Fruit fly (Drosophila melanogaster) whole organism, embryonic: ENCODE measurements around the gene mRpS31.

ENCODE experiments used
- Ada2b ChIP-seq: fragments of 200-800 bp; sonication (Bioruptor generic); IDR thresholded peaks from 2 replicates; pipeline ENCODE4 v1.3.6; 2022; ENCODE audit warnings: missing biosample characterization, missing genetic modification characterization
- Asciz ChIP-seq: fragments of 200-800 bp; sonication (Bioruptor generic); optimal IDR thresholded peaks from 2 replicates; lab custom pipeline; 2017; ENCODE audit warnings: missing biosample characterization, mild to moderate bottlenecking, missing genetic modification characterization, missing genetic modification reagents
- BtbVII ChIP-seq: fragments of 200-800 bp; sonication (Bioruptor generic); optimal IDR thresholded peaks from 3 replicates; lab custom pipeline; 2017; ENCODE audit warnings: missing biosample characterization, mild to moderate bottlenecking, missing genetic modification characterization
- CG10654 ChIP-seq: fragments of 200-800 bp; sonication (Bioruptor generic); optimal IDR thresholded peaks from 2 replicates; lab custom pipeline; 2016; ENCODE audit warnings: missing biosample characterization, missing genetic modification characterization
- CG11695 ChIP-seq: fragments of 200-800 bp; sonication (Bioruptor generic); IDR thresholded peaks from 3 replicates; pipeline ENCODE4 v1.3.6; 2022; ENCODE audit warnings: missing biosample characterization, missing genetic modification characterization
- CG12155 ChIP-seq: fragments of 200-800 bp; sonication (Bioruptor generic); optimal IDR thresholded peaks from 3 replicates; lab custom pipeline; 2016; ENCODE audit warnings: missing biosample characterization, missing genetic modification characterization
- CG13424 ChIP-seq: fragments of 200-800 bp; sonication (Bioruptor generic); optimal IDR thresholded peaks from 2 replicates; lab custom pipeline; 2019; ENCODE audit warnings: missing biosample characterization, mild to moderate bottlenecking, missing genetic modification characterization, moderate library complexity
- CG13775 ChIP-seq: fragments of 200-800 bp; sonication (Bioruptor generic); optimal IDR thresholded peaks from 3 replicates; lab custom pipeline; 2017; ENCODE audit warnings: missing biosample characterization, mild to moderate bottlenecking, missing genetic modification characterization
- CG14860 ChIP-seq: fragments of 200-800 bp; sonication (Bioruptor generic); IDR thresholded peaks from 3 replicates; pipeline ENCODE4 v1.3.6; 2022; ENCODE audit warnings: missing biosample characterization, missing genetic modification characterization; ENCODE audit not compliant: partially characterized antibody
- CG17385 ChIP-seq: fragments of 200-800 bp; sonication (Bioruptor generic); optimal IDR thresholded peaks from 3 replicates; lab custom pipeline; 2018; ENCODE audit warnings: missing biosample characterization, mild to moderate bottlenecking, missing genetic modification characterization
- CG17568 ChIP-seq: fragments of 200-800 bp; sonication (Bioruptor generic); optimal IDR thresholded peaks from 2 replicates; lab custom pipeline; 2018; ENCODE audit warnings: missing biosample characterization, mild to moderate bottlenecking, missing genetic modification characterization, moderate library complexity
- CG17829 ChIP-seq: fragments of 200-800 bp; optimal IDR thresholded peaks from 2 replicates; lab custom pipeline; 2019; ENCODE audit warnings: missing biosample characterization, mild to moderate bottlenecking, missing genetic modification characterization, moderate library complexity
- CG1792 ChIP-seq: fragments of 200-800 bp; sonication (Bioruptor generic); optimal IDR thresholded peaks from 2 replicates; lab custom pipeline; 2016; ENCODE audit warnings: missing biosample characterization, missing genetic modification characterization
- CG2202 ChIP-seq: fragments of 200-800 bp; sonication (Bioruptor generic); optimal IDR thresholded peaks from 2 replicates; lab custom pipeline; 2018; ENCODE audit warnings: missing biosample characterization, mild to moderate bottlenecking, missing genetic modification characterization
- CG30403 ChIP-seq: fragments of 200-800 bp; sonication (Bioruptor generic); optimal IDR thresholded peaks from 3 replicates; lab custom pipeline; 2016; ENCODE audit warnings: missing biosample characterization, missing genetic modification characterization
- CG3065 ChIP-seq: fragments of 200-800 bp; sonication (Bioruptor generic); optimal IDR thresholded peaks from 2 replicates; lab custom pipeline; 2016; ENCODE audit warnings: missing biosample characterization, missing genetic modification characterization
- CG3838 ChIP-seq: fragments of 200-800 bp; sonication (Bioruptor generic); optimal IDR thresholded peaks from 3 replicates; lab custom pipeline; 2016; ENCODE audit warnings: missing biosample characterization, missing genetic modification characterization
- CG4404 ChIP-seq: fragments of 200-800 bp; sonication (Bioruptor generic); IDR thresholded peaks from 2 replicates; pipeline ENCODE4 v1.3.6; 2022; ENCODE audit warnings: missing biosample characterization, missing genetic modification characterization
- CG4707 ChIP-seq: fragments of 200-800 bp; sonication (Bioruptor generic); optimal IDR thresholded peaks from 2 replicates; lab custom pipeline; 2018; ENCODE audit warnings: missing biosample characterization, mild to moderate bottlenecking, missing genetic modification characterization, moderate library complexity
- CG4854 ChIP-seq: fragments of 200-800 bp; sonication (Bioruptor generic); optimal IDR thresholded peaks from 2 replicates; lab custom pipeline; 2016; ENCODE audit warnings: missing biosample characterization, missing genetic modification characterization, inconsistent platforms
- CG7357 ChIP-seq: fragments of 200-800 bp; sonication (Bioruptor generic); IDR thresholded peaks from 3 replicates; pipeline ENCODE4 v1.3.6; 2022; ENCODE audit warnings: missing biosample characterization, missing genetic modification characterization
- CG7839 ChIP-seq: fragments of 200-800 bp; sonication (Bioruptor generic); optimal IDR thresholded peaks from 3 replicates; lab custom pipeline; 2018; ENCODE audit warnings: missing biosample characterization, mild to moderate bottlenecking, missing genetic modification characterization, moderate library complexity
- CG8388 ChIP-seq: fragments of 200-800 bp; sonication (Bioruptor generic); optimal IDR thresholded peaks from 2 replicates; lab custom pipeline; 2019; ENCODE audit warnings: missing biosample characterization, mild to moderate bottlenecking, missing genetic modification characterization, moderate library complexity
- CG8478 ChIP-seq: fragments of >200 bp; optimal IDR thresholded peaks from 2 replicates; lab custom pipeline; 2018
- Doc2 ChIP-seq: fragments of 200-800 bp; sonication (Bioruptor generic); IDR thresholded peaks from 2 replicates; pipeline ENCODE4 v1.3.6; 2022; ENCODE audit warnings: missing biosample characterization, missing genetic modification characterization
- E2f1 ChIP-seq: fragments of 200-800 bp; sonication (Bioruptor generic); IDR thresholded peaks from 2 replicates; pipeline ENCODE4 v1.3.6; 2022; ENCODE audit warnings: missing biosample characterization, missing genetic modification characterization
- HLH54F ChIP-seq: fragments of 200-800 bp; sonication (Bioruptor generic); optimal IDR thresholded peaks from 3 replicates; lab custom pipeline; 2016; ENCODE audit warnings: missing biosample characterization, missing genetic modification characterization
- Lpt ChIP-seq: fragments of >200 bp; optimal IDR thresholded peaks from 2 replicates; lab custom pipeline; 2018; ENCODE audit warnings: missing biosample characterization, missing genetic modification characterization
- Max ChIP-seq: fragments of 200-800 bp; sonication (Bioruptor generic); optimal IDR thresholded peaks from 2 replicates; lab custom pipeline; 2016; ENCODE audit warnings: missing biosample characterization, mild to moderate bottlenecking, missing genetic modification characterization
- NC2β ChIP-seq: fragments of 200-800 bp; sonication (Bioruptor generic); optimal IDR thresholded peaks from 2 replicates; lab custom pipeline; 2016; ENCODE audit warnings: missing biosample characterization, missing genetic modification characterization
- Oli ChIP-seq: fragments of 200-800 bp; sonication (Bioruptor generic); optimal IDR thresholded peaks from 2 replicates; lab custom pipeline; 2018; ENCODE audit warnings: missing biosample characterization, mild to moderate bottlenecking, missing genetic modification characterization, moderate library complexity
- Sox100B ChIP-seq: fragments of 200-800 bp; sonication (Bioruptor generic); optimal IDR thresholded peaks from 3 replicates; lab custom pipeline; 2018; ENCODE audit warnings: missing biosample characterization, mild to moderate bottlenecking, missing genetic modification characterization
- Spps ChIP-seq: fragments of 200-800 bp; sonication (Bioruptor generic); optimal IDR thresholded peaks from 2 replicates; lab custom pipeline; 2018; ENCODE audit warnings: missing biosample characterization, mild to moderate bottlenecking, missing genetic modification characterization
- bbx ChIP-seq: fragments of 200-800 bp; sonication (Bioruptor generic); IDR thresholded peaks from 2 replicates; pipeline ENCODE4 v1.3.6; 2022; ENCODE audit warnings: missing biosample characterization, missing genetic modification characterization; ENCODE audit not compliant: partially characterized antibody
- croc ChIP-seq: fragments of 200-800 bp; sonication (Bioruptor generic); conservative IDR thresholded peaks from 3 replicates; pipeline ENCODE4 v1.3.6; 2022; ENCODE audit warnings: missing biosample characterization, missing genetic modification characterization
- crol ChIP-seq: fragments of 200-800 bp; sonication (Bioruptor generic); IDR thresholded peaks from 2 replicates; pipeline ENCODE4 v1.3.6; 2022; ENCODE audit warnings: missing biosample characterization, missing genetic modification characterization
- crp ChIP-seq, 2 experiments: fragments of 200-800 bp; sonication (Bioruptor generic); optimal IDR thresholded peaks; 2 replicates in 1 of 2; 3 replicates in 1 of 2; lab custom pipeline; 2017; ENCODE audit warnings: missing biosample characterization in 2 of 2, missing genetic modification characterization in 2 of 2, mild to moderate bottlenecking in 1 of 2, moderate library complexity in 1 of 2
- dimm ChIP-seq: fragments of 200-800 bp; sonication (Bioruptor generic); IDR thresholded peaks from 2 replicates; pipeline ENCODE4 v1.3.6; 2022; ENCODE audit warnings: missing biosample characterization, missing genetic modification characterization
- disco-r ChIP-seq: fragments of 200-800 bp; sonication (Bioruptor generic); optimal IDR thresholded peaks from 2 replicates; lab custom pipeline; 2016; ENCODE audit warnings: missing biosample characterization, missing genetic modification characterization
- gt ChIP-seq: fragments of 200-800 bp; sonication (Bioruptor generic); IDR thresholded peaks from 2 replicates; pipeline ENCODE4 v1.3.6; 2022; ENCODE audit warnings: missing biosample characterization, missing genetic modification characterization
- ham ChIP-seq: fragments of 200-800 bp; sonication (Bioruptor generic); IDR thresholded peaks from 2 replicates; pipeline ENCODE4 v1.3.6; 2022; ENCODE audit warnings: missing biosample characterization, missing genetic modification characterization
- kah ChIP-seq: fragments of 200-800 bp; sonication (Bioruptor generic); optimal IDR thresholded peaks from 2 replicates; lab custom pipeline; 2018; ENCODE audit warnings: missing biosample characterization, mild to moderate bottlenecking, missing genetic modification characterization
- lab ChIP-seq: fragments of 200-800 bp; sonication (Bioruptor generic); optimal IDR thresholded peaks from 3 replicates; lab custom pipeline; 2017; ENCODE audit warnings: missing biosample characterization, missing genetic modification characterization, mild to moderate bottlenecking, moderate library complexity, missing genetic modification reagents
- lola ChIP-seq, 3 experiments: fragments of >200 bp in 2 of 3; fragments of 200-800 bp in 1 of 3; sonication (Bioruptor generic) in 1 of 3; optimal IDR thresholded peaks; 2 replicates each; lab custom pipeline; 2017 to 2019; ENCODE audit warnings: missing biosample characterization in 3 of 3, missing genetic modification characterization in 3 of 3, mild to moderate bottlenecking in 1 of 3, moderate library complexity in 1 of 3
- nom ChIP-seq: fragments of 200-800 bp; sonication (Bioruptor generic); optimal IDR thresholded peaks from 2 replicates; lab custom pipeline; 2017; ENCODE audit warnings: missing biosample characterization, missing genetic modification characterization, mild to moderate bottlenecking, moderate library complexity, missing genetic modification reagents
- oc ChIP-seq: fragments of 200-800 bp; sonication (Bioruptor generic); optimal IDR thresholded peaks from 2 replicates; lab custom pipeline; 2018; ENCODE audit warnings: missing biosample characterization, mild to moderate bottlenecking, missing genetic modification characterization, moderate library complexity
- pita ChIP-seq: fragments of 200-800 bp; sonication (Bioruptor generic); optimal IDR thresholded peaks from 2 replicates; lab custom pipeline; 2017; ENCODE audit warnings: missing biosample characterization, mild to moderate bottlenecking, missing genetic modification characterization
- pum ChIP-seq: fragments of 200-800 bp; sonication (Bioruptor generic); optimal IDR thresholded peaks from 2 replicates; lab custom pipeline; 2016; ENCODE audit warnings: missing biosample characterization, missing genetic modification characterization
- sna ChIP-seq: fragments of 200-800 bp; sonication (Bioruptor generic); IDR thresholded peaks from 2 replicates; pipeline ENCODE4 v1.3.6; 2022; ENCODE audit warnings: missing biosample characterization, missing genetic modification characterization; ENCODE audit not compliant: partially characterized antibody
- sug ChIP-seq: fragments of 200-800 bp; optimal IDR thresholded peaks from 2 replicates; lab custom pipeline; 2019; ENCODE audit warnings: missing biosample characterization, mild to moderate bottlenecking, missing genetic modification characterization, moderate library complexity

The mRpS31 gene

DNA sequence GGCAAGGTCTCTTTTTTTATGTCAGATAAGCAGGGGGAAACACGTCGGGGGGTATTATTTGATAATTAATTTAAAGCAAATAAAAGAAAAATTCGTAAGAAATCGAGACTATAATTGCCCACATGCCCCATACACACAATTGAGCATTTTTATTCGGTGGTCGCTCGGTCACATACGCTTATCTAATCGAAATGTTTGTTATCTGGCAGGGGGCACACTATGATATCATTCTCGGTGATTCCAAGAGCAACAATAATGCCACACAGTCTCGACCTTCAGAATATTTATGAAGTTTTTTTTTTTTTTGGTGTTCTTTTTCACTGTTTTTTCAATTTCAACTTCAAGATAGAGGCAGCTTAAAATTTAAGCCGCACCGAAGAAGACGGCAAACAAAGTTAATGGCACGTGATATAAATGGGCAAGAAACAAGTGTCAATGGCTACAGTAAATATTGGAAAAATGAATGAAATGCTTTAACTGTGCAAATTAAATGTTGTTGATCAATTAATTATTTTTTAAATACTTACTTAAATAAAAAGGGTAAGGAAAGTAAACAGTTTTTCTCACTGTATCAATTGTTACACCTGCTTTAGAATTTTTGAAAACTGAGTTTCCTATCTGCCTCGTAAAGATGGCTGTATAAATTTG, 5.5 kb upstream of the mRpS31 start (continued):
- TF ChIP-seq sug (tag; lab: Kevin White, UChicago) (peak; percentile 97), CG17829 (tag; lab: Kevin White, UChicago) (peak; percentile 37), dimm (GFP tag; lab: Robert Waterston, UW) (no peak), crp (GFP tag; optimal IDR thresholded peaks at IDR 0.05; lab: Kevin White, UChicago) (no peak), lab (GFP tag; lab: Kevin White, UChicago) (peak; percentile 80), CG4854 (GFP tag; lab: Kevin White, UChicago) (peak; percentile 14), nom (GFP tag; lab: Kevin White, UChicago) (no peak), CG7357 (GFP tag; lab: Robert Waterston, UW) (no peak), CG30403 (no peak), CG13424 (peak; percentile 24), oc (tag; lab: Kevin White, UChicago) (no peak), Lpt (GFP tag; lab: Kevin White, UChicago) (no peak), CG2202 (tag; lab: Kevin White, UChicago) (no peak), CG10654 (GFP tag; lab: Kevin White, UChicago) (peak; percentile 9), CG4707 (GFP tag; lab: Kevin White, UChicago) (no peak), Spps (no peak), Oli (tag; lab: Kevin White, UChicago) (no peak), kah (GFP tag; lab: Kevin White, UChicago) (no peak), CG8478 (no peak), Ada2b (GFP tag; lab: Robert Waterston, UW) (peak; percentile 45; the same call in 1 of the 2 replicates), CG14860 (GFP tag; lab: Robert Waterston, UW) (no peak), CG17385 (GFP tag; lab: Kevin White, UChicago) (peak; percentile 56), Doc2 (GFP tag; lab: Robert Waterston, UW) (no peak), BtbVII (peak; percentile 52), croc (no peak), Asciz (GFP tag; lab: Kevin White, UChicago) (peak; percentile 38), E2f1 (GFP tag; lab: Robert Waterston, UW) (peak; percentile 55), disco-r (no peak), HLH54F (GFP tag; lab: Kevin White, UChicago) (peak; percentile 24), bbx (GFP tag; lab: Robert Waterston, UW) (no peak), sna (no peak), CG3065 (no peak), gt (GFP tag; lab: Robert Waterston, UW) (no peak), CG7839 (tag; lab: Kevin White, UChicago) (peak; percentile 55), CG4404 (GFP tag; lab: Robert Waterston, UW) (no peak), CG3838 (no peak), NC2β (GFP tag; lab: Kevin White, UChicago) (no peak), CG13775 (GFP tag; lab: Kevin White, UChicago) (peak; percentile 9), CG12155 (GFP tag; lab: Kevin White, UChicago) (peak; percentile 11), CG1792 (GFP tag; lab: Kevin White, UChicago) (no peak), Sox100B (GFP tag; lab: Kevin White, UChicago) (peak; percentile 30), CG8388 (GFP tag; lab: Kevin White, UChicago) (peak; percentile 48), pum (GFP tag; lab: Kevin White, UChicago) (no peak), CG17568 (no peak), crol (GFP tag; lab: Robert Waterston, UW) (peak; percentile 50), lola (GFP tag; optimal IDR thresholded peaks at IDR 0.05; lab: Kevin White, UChicago) (no peak), Max (GFP tag; lab: Kevin White, UChicago) (no peak), ham (no peak), pita (GFP tag; lab: Kevin White, UChicago) (no peak), CG11695 (GFP tag; lab: Robert Waterston, UW) (peak; percentile 56; the same call in 1 of the 3 replicates)
